Fruit fly (Drosophila melanogaster) Kc167 (cell line): ENCODE measurements around the gene CG15891.

Experiments
- Myc ChIP-seq: fragments of >200 bp; optimal IDR thresholded peaks from 2 replicates; lab custom pipeline; 2017; ENCODE audit warnings: missing external identifiers
- Sin3A ChIP-seq: fragments of >200 bp; optimal IDR thresholded peaks from 2 replicates; lab custom pipeline; 2018; ENCODE audit warnings: missing external identifiers
- h ChIP-seq: fragments of >200 bp; optimal IDR thresholded peaks from 3 replicates; lab custom pipeline; 2018; ENCODE audit warnings: missing external identifiers
- insv ChIP-seq: fragments of >200 bp; optimal IDR thresholded peaks from 3 replicates; lab custom pipeline; 2018; ENCODE audit warnings: missing external identifiers
- psq ChIP-seq: fragments of >200 bp; optimal IDR thresholded peaks from 2 replicates; lab custom pipeline; 2017; ENCODE audit warnings: missing external identifiers
- ttk ChIP-seq: sonication (Bioruptor generic); optimal IDR thresholded peaks from 2 replicates; lab custom pipeline; 2017; ENCODE audit warnings: missing external identifiers

The CG15891 gene

dm6 chrX:6332988-6333719, 38.0 kb upstream of the CG15891 start:
- TF ChIP-seq psq (lab: Kevin White, UChicago) (no peak), Sin3A (lab: Kevin White, UChicago) (no peak), Myc (no peak), h (lab: Kevin White, UChicago) (no peak), insv (lab: Kevin White, UChicago) (no peak), ttk (lab: Kevin White, UChicago) (no peak)

DNA sequence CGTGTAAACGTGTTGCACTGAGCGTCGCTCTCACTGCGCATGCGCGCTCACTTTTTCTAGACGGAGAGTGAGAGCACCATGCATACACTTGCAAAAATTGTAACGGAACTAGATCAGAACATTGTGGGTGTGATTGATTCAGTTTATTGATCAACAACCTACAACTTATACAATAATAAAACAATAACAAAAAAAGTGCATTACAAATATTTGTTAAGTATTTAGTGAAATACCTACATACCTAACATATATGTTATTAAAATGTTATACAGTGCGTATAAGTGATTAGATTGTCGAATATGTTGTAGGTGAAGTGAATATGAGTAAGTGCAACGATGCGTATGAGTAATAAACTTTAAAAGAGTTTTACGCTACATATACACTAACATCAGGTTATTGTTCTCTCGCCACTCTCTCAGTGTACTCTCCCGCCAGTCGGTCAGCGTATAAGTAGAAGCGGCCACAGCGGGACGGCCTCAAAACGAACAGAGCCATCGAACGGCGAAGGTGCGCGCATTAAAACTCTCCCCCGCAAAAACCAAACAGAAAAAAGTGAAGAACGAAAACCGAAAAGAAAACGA, 35.3 kb upstream of the CG15891 start, which contains the start of gene CG42240:
Gene CG42240, plus strand, starts transcription at position 474 of the 581 bp plus-strand sequence.
- TF ChIP-seq insv (lab: Kevin White, UChicago) (no peak), ttk (lab: Kevin White, UChicago) (no peak), h (lab: Kevin White, UChicago) (no peak), psq (lab: Kevin White, UChicago) (no peak), Myc (no peak), Sin3A (lab: Kevin White, UChicago) (no peak)

DNA sequence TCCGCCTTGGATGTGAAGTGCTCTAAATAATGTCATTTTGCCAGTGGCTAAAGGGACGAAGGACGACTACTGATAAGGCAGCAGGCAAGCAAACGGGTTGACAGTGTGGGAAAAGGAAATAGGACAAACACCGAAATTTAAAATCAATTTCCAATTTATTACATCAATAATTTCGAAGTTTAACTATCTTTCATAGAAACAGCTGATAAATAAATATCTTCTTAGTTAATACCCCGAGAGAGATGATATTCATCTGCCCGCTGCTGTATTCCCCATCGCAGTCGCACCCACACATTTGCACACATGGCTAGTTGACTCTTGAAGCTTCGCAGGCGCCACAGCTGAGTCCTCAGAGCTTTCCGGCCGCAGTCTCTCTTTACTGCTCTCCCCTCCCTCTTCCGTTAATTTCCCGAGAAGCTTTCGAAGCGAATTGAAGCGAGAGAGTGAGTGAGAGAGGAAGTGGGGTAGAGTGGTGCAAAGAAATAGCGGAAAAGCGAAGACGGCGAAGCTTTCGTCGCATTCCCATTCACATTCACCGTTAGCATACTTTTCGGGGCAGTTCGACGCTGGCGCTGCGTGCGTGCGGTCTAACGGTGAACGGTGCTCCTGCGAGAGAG, 21.8 kb upstream of the CG15891 start:
- no peak for TF ChIP-seq Myc
- no peak for TF ChIP-seq psq (lab: Kevin White, UChicago)
- TF ChIP-seq Sin3A (lab: Kevin White, UChicago), result no peak
- TF ChIP-seq ttk (lab: Kevin White, UChicago), result no peak
- no peak for TF ChIP-seq insv (lab: Kevin White, UChicago)
- no peak for TF ChIP-seq h (lab: Kevin White, UChicago)

- TF ChIP-seq Myc (no peak), Sin3A (lab: Kevin White, UChicago) (no peak), psq (lab: Kevin White, UChicago) (no peak), ttk (lab: Kevin White, UChicago) (no peak), h (lab: Kevin White, UChicago) (no peak), insv (lab: Kevin White, UChicago) (no peak)
These were observed 20.4 kb upstream of the CG15891 start for dm6 chrX:6315583-6315982.

DNA sequence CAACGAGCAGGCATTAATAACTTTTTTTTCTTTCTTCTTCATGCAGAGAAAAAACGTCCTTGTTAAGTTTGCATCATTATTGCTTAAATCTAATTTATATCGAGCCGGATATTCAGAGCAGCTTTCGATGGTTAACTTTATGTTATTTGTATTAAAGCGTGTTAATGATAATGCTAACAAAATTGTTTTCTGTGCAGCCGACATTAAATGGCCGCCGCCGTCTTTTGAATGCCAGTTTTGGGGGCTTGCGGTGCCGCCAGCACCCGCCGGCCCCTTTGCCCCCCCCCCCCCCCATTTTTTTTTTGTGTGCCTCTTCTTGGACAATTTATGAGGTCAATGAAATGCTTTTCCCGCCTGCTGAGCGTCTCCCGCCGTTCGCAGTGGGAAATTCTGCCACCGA, 16.4 kb upstream of the CG15891 start:
- TF ChIP-seq Sin3A (lab: Kevin White, UChicago) (no peak), ttk (lab: Kevin White, UChicago) (no peak), psq (lab: Kevin White, UChicago) (no peak), h (lab: Kevin White, UChicago) (no peak), insv (lab: Kevin White, UChicago) (no peak), Myc (no peak)

DNA sequence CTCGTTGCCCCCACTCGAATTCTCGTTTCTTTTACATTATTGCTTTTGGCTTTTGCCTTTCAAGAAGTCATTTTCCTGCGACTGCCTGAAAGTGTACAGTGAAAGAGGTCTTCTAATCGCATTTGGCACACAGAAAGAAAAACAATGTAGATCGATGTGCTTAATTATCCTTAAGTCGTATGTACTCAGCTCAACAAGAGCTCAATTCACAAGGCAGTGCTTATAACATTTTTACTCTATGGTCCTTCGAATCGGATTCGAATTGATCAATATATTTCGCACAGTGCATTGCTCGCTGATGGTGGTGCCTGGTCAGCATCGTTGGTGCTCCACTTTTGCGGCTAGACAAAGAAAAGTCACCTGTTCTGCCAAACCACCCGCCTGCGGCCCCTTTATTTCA, 15.3 kb upstream of the CG15891 start:
- TF ChIP-seq Sin3A (lab: Kevin White, UChicago) (no peak), h (lab: Kevin White, UChicago) (no peak), psq (lab: Kevin White, UChicago) (no peak), insv (lab: Kevin White, UChicago) (no peak), Myc (no peak), ttk (lab: Kevin White, UChicago) (no peak)

DNA sequence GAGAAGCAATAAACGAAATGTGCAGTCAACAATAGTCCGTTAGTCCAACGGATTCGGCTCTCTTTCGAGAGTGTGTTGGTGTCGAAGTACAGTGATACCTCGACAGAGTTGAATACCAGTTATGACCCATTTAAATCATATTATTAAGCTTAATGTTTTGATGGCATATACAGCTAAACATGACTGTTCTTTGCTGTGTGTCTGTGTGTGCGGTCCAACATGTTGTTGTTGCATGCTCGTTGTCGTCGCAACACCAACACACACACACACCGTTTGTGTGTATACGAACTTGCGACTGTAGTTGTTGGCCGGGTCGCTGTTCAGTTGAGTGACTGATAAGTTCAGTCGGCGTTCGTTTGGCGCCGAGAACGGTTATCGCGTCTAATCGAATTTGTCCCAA, 13.7 kb upstream of the CG15891 start, which contains the start of gene CG15894:
Gene CG15894, plus strand, starts transcription at position 361 of the 400 bp plus-strand sequence.
- TF ChIP-seq h (lab: Kevin White, UChicago) (no peak), ttk (lab: Kevin White, UChicago) (no peak), psq (lab: Kevin White, UChicago) (no peak), Myc (no peak), insv (lab: Kevin White, UChicago) (no peak), Sin3A (lab: Kevin White, UChicago) (no peak)

DNA sequence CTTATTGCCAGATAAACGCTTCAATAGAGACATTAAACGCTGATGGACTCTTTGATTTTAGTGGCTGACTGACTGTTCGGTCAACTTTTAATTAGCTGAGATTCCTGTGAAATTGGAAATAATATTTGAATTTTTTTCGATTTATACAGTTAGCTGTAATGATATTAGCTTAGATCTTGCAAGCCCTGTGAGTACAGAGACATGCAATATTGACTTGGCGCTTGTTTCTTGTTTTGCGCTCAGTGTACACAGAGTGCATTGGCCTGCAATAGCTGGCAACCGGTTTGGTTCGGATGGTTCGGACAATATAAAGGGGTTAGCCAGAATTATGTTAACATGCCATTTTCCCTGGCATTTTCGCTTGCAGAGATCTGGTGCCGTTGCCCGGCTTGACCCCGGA, 10.2 kb upstream of the CG15891 start:
- TF ChIP-seq psq (lab: Kevin White, UChicago), result no peak
- no peak for TF ChIP-seq h (lab: Kevin White, UChicago)

DNA sequence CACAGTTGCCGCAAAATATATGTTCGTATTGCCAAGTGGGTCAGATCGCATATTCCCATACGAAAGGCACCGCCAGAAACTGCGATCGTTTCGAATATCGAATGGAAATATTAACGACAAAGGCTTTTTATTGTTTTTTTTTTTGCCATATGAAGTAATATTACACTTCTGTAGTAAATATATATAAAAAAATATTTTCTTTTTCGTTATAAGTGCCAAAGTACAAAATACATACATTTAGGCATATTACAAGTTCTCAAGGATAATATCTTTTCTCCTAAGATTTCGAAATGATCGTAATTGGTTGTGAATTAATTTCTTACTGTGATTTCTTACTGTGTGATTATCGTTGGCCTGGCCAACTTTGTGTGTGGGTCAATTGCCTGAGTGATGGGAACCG, 9.1 kb upstream of the CG15891 start:
- TF ChIP-seq ttk (lab: Kevin White, UChicago), result no peak
- no peak for TF ChIP-seq h (lab: Kevin White, UChicago)
- no peak for TF ChIP-seq Myc

- TF ChIP-seq ttk (lab: Kevin White, UChicago) (no peak), Myc (no peak)
These were observed 8.5 kb upstream of the CG15891 start, which contains the start of gene CG3823 for dm6 chrX:6303675-6304074. TSS of gene CG3823 (plus strand) at chrX:6303975.

dm6 chrX:6303196-6303595, 8.1 kb upstream of the CG15891 start:
- no peak for TF ChIP-seq h (lab: Kevin White, UChicago)

dm6 chrX:6301052-6301451, 5.9 kb upstream of the CG15891 start, which contains the start of gene CG12219:
TSS of gene CG12219 (minus strand) at chrX:6301285.
- TF ChIP-seq Sin3A (lab: Kevin White, UChicago) (no peak), Myc (no peak), psq (lab: Kevin White, UChicago) (no peak), ttk (lab: Kevin White, UChicago) (no peak), insv (lab: Kevin White, UChicago) (no peak), h (lab: Kevin White, UChicago) (no peak)
